Worm (Caenorhabditis elegans) whole organism, L2 larva: ENCODE measurements around the gene F10C1.3.

Source experiments
- Y55F3AM.14 ChIP-seq: fragments of 200-800 bp; sonication (Bioruptor generic); optimal IDR thresholded peaks from 2 replicates; lab custom pipeline; 2018; ENCODE audit warnings: mild to moderate bottlenecking, missing genetic modification characterization, missing compliant biosample characterization
- fos-1 ChIP-seq: fragments of 150-350 bp; optimal IDR thresholded peaks from 2 replicates; lab custom pipeline; 2014; ENCODE audit warnings: missing biosample characterization, missing genetic modification characterization
- lin-39 ChIP-seq: fragments of 150-350 bp; optimal IDR thresholded peaks from 2 replicates; lab custom pipeline; 2014; ENCODE audit warnings: missing biosample characterization, missing genetic modification reagents, missing genetic modification characterization
- mbf-1 ChIP-seq: sonication (generic microtip); optimal IDR thresholded peaks from 2 replicates; lab custom pipeline; 2017; ENCODE audit warnings: missing biosample characterization, missing genetic modification characterization
- nhr-23 ChIP-seq: fragments of 150-350 bp; optimal IDR thresholded peaks from 2 replicates; lab custom pipeline; 2014; ENCODE audit warnings: missing biosample characterization, missing genetic modification reagents, missing genetic modification characterization
- nhr-77 ChIP-seq: fragments of 150-350 bp; optimal IDR thresholded peaks from 2 replicates; lab custom pipeline; 2014; ENCODE audit warnings: missing biosample characterization, missing genetic modification characterization
- ztf-11 ChIP-seq: sonication (generic microtip); optimal IDR thresholded peaks from 2 replicates; lab custom pipeline; 2017; ENCODE audit warnings: missing biosample characterization, missing genetic modification characterization

ce11 chrII:5735744-5736143 lies 21.8 kb downstream of the F10C1.3 start:
- TF ChIP-seq fos-1 (tag; lab: Kevin White, UChicago) (no peak), Y55F3AM.14 (GFP tag; lab: Kevin White, UChicago) (no peak), ztf-11 (tag; lab: Kevin White, UChicago) (no peak), nhr-77 (tag; lab: Kevin White, UChicago) (no peak), lin-39 (tag; lab: Kevin White, UChicago) (no peak), nhr-23 (tag; lab: Kevin White, UChicago) (no peak), mbf-1 (no peak)
